Fruit fly (Drosophila melanogaster) whole organism, prepupa: ENCODE measurements around the gene CG12531.

Source experiments
- CG10631 ChIP-seq: fragments of 200-800 bp; sonication (Bioruptor generic); optimal IDR thresholded peaks from 2 replicates; lab custom pipeline; 2016; ENCODE audit warnings: missing biosample characterization, missing genetic modification characterization
- CG10669 ChIP-seq: fragments of 200-800 bp; sonication (Bioruptor generic); optimal IDR thresholded peaks from 3 replicates; lab custom pipeline; 2018; ENCODE audit warnings: missing biosample characterization, mild to moderate bottlenecking, missing genetic modification characterization, moderate library complexity
- CG11294 ChIP-seq: fragments of 200-800 bp; sonication (Bioruptor generic); IDR thresholded peaks from 2 replicates; pipeline ENCODE4 v1.3.6; 2022; ENCODE audit warnings: missing biosample characterization, missing genetic modification characterization
- CG11762 ChIP-seq: fragments of 200-800 bp; sonication (Bioruptor generic); optimal IDR thresholded peaks from 3 replicates; lab custom pipeline; 2016; ENCODE audit warnings: missing biosample characterization, missing genetic modification characterization; ENCODE audit not compliant: insufficient read depth
- CG11902 ChIP-seq: fragments of 200-800 bp; sonication (Bioruptor generic); optimal IDR thresholded peaks from 3 replicates; lab custom pipeline; 2016; ENCODE audit warnings: missing biosample characterization, missing genetic modification characterization
- CG15336 ChIP-seq: fragments of 200-800 bp; sonication (Bioruptor generic); IDR thresholded peaks from 2 replicates; pipeline ENCODE4 v1.3.6; 2022; ENCODE audit warnings: missing biosample characterization, missing genetic modification characterization
- CG1621 ChIP-seq: fragments of 200-800 bp; sonication (Bioruptor generic); optimal IDR thresholded peaks from 3 replicates; lab custom pipeline; 2018; ENCODE audit warnings: missing biosample characterization, mild to moderate bottlenecking, missing genetic modification characterization
- CG16779 ChIP-seq: fragments of 200-800 bp; sonication (Bioruptor generic); optimal IDR thresholded peaks from 3 replicates; lab custom pipeline; 2017; ENCODE audit warnings: missing biosample characterization, mild to moderate bottlenecking, missing genetic modification characterization
- CG3032 ChIP-seq: fragments of 200-800 bp; optimal IDR thresholded peaks from 2 replicates; lab custom pipeline; 2019; ENCODE audit warnings: missing biosample characterization, mild to moderate bottlenecking, missing genetic modification characterization, moderate library complexity
- CG31627 ChIP-seq: fragments of 200-800 bp; sonication (Bioruptor generic); optimal IDR thresholded peaks from 3 replicates; lab custom pipeline; 2016; ENCODE audit warnings: missing biosample characterization, missing genetic modification characterization
- CG32006 ChIP-seq: fragments of 200-800 bp; sonication (Bioruptor generic); optimal IDR thresholded peaks from 3 replicates; lab custom pipeline; 2017; ENCODE audit warnings: missing biosample characterization, mild to moderate bottlenecking, missing genetic modification characterization
- CG3919 ChIP-seq: fragments of 200-800 bp; sonication (Bioruptor generic); optimal IDR thresholded peaks from 3 replicates; lab custom pipeline; 2016; ENCODE audit warnings: missing biosample characterization, missing genetic modification characterization
- CG6163 ChIP-seq: fragments of 200-800 bp; sonication (Bioruptor generic); IDR thresholded peaks from 3 replicates; pipeline ENCODE4 v1.3.6; 2022; ENCODE audit warnings: missing biosample characterization, missing genetic modification characterization
- CG6854 ChIP-seq: fragments of 200-800 bp; sonication (Bioruptor generic); optimal IDR thresholded peaks from 2 replicates; lab custom pipeline; 2017; ENCODE audit warnings: missing biosample characterization, mild to moderate bottlenecking, missing genetic modification characterization
- CG8119 ChIP-seq: fragments of 200-800 bp; sonication (Bioruptor generic); IDR thresholded peaks from 3 replicates; pipeline ENCODE4 v1.3.6; 2022; ENCODE audit warnings: missing biosample characterization, missing genetic modification characterization
- CG8319 ChIP-seq: fragments of 200-800 bp; sonication (Bioruptor generic); optimal IDR thresholded peaks from 3 replicates; lab custom pipeline; 2016; ENCODE audit warnings: missing biosample characterization, missing genetic modification characterization
- Eip75B ChIP-seq: fragments of 200-800 bp; sonication (Bioruptor generic); optimal IDR thresholded peaks from 3 replicates; lab custom pipeline; 2016; ENCODE audit warnings: missing biosample characterization, missing genetic modification characterization
- Eip78C ChIP-seq: fragments of 200-800 bp; sonication (Bioruptor generic); peaks from one replicate; lab custom pipeline; 2016; ENCODE audit warnings: missing biosample characterization, missing genetic modification characterization
- Gug ChIP-seq: fragments of 200-800 bp; sonication (Bioruptor generic); IDR thresholded peaks from 2 replicates; pipeline ENCODE4 v1.3.6; 2022; ENCODE audit warnings: missing biosample characterization, missing genetic modification characterization
- Hr38 ChIP-seq: sonication (Bioruptor generic); optimal IDR thresholded peaks from 2 replicates; lab custom pipeline; 2016; ENCODE audit warnings: missing biosample characterization, missing genetic modification characterization
- Hr39 ChIP-seq: fragments of 200-800 bp; sonication (Bioruptor generic); optimal IDR thresholded peaks from 2 replicates; lab custom pipeline; 2016; ENCODE audit warnings: missing biosample characterization, missing genetic modification characterization
- Lpt ChIP-seq: fragments of 200-800 bp; sonication (Bioruptor generic); optimal IDR thresholded peaks from 3 replicates; lab custom pipeline; 2016; ENCODE audit warnings: missing biosample characterization, missing genetic modification characterization
- Met ChIP-seq: fragments of 200-800 bp; sonication (Bioruptor generic); optimal IDR thresholded peaks from 3 replicates; lab custom pipeline; 2016; ENCODE audit warnings: missing biosample characterization, missing genetic modification characterization
- Sox14 ChIP-seq: fragments of 200-800 bp; sonication (Bioruptor generic); optimal IDR thresholded peaks from 3 replicates; lab custom pipeline; 2016; ENCODE audit warnings: missing biosample characterization, missing genetic modification characterization
- Sox15 ChIP-seq: fragments of 200-800 bp; sonication (Bioruptor generic); optimal IDR thresholded peaks from 3 replicates; lab custom pipeline; 2016; ENCODE audit warnings: missing biosample characterization, missing genetic modification characterization
- acj6 ChIP-seq: fragments of 200-800 bp; sonication (Bioruptor generic); optimal IDR thresholded peaks from 3 replicates; lab custom pipeline; 2016; ENCODE audit warnings: missing biosample characterization, missing genetic modification characterization
- cyc ChIP-seq: fragments of 200-800 bp; sonication (Bioruptor generic); optimal IDR thresholded peaks from 3 replicates; lab custom pipeline; 2016; ENCODE audit warnings: missing biosample characterization, missing genetic modification characterization
- dsx ChIP-seq: fragments of 200-800 bp; optimal IDR thresholded peaks from 3 replicates; lab custom pipeline; 2019; ENCODE audit warnings: missing biosample characterization, mild to moderate bottlenecking, missing genetic modification characterization, moderate library complexity; ENCODE audit not compliant: poor library complexity, severe bottlenecking
- esn ChIP-seq: fragments of 200-800 bp; sonication (Bioruptor generic); optimal IDR thresholded peaks from 2 replicates; lab custom pipeline; 2016; ENCODE audit warnings: missing biosample characterization, mild to moderate bottlenecking, missing genetic modification characterization, moderate library complexity
- fd59A ChIP-seq: fragments of 200-800 bp; sonication (Bioruptor generic); optimal IDR thresholded peaks from 2 replicates; lab custom pipeline; 2017; ENCODE audit warnings: missing biosample characterization, mild to moderate bottlenecking, missing genetic modification characterization, missing genetic modification reagents
- fd85E ChIP-seq: fragments of 200-800 bp; sonication (Bioruptor generic); optimal IDR thresholded peaks from 3 replicates; lab custom pipeline; 2016; ENCODE audit warnings: missing biosample characterization, missing genetic modification characterization
- fkh ChIP-seq: fragments of 200-800 bp; sonication (Bioruptor generic); optimal IDR thresholded peaks from 3 replicates; lab custom pipeline; 2017; ENCODE audit warnings: missing biosample characterization, mild to moderate bottlenecking, missing genetic modification characterization, moderate library complexity
- net ChIP-seq: fragments of 200-800 bp; sonication (Bioruptor generic); optimal IDR thresholded peaks from 3 replicates; lab custom pipeline; 2016; ENCODE audit warnings: missing biosample characterization, missing genetic modification characterization
- salr ChIP-seq, 2 experiments: fragments of 200-800 bp; sonication (Bioruptor generic); optimal IDR thresholded peaks; 3 replicates each; lab custom pipeline; 2016 to 2018; ENCODE audit warnings: missing biosample characterization in 2 of 2, missing genetic modification characterization in 2 of 2, mild to moderate bottlenecking in 1 of 2
- ss ChIP-seq, 2 experiments: fragments of 200-800 bp; sonication (Bioruptor generic); optimal IDR thresholded peaks; 2 replicates in 1 of 2; 3 replicates in 1 of 2; lab custom pipeline; 2017 to 2018; ENCODE audit warnings: mild to moderate bottlenecking in 2 of 2, missing biosample characterization in 2 of 2, missing genetic modification characterization in 2 of 2, moderate library complexity in 1 of 2
- topi ChIP-seq: fragments of 200-800 bp; sonication (Bioruptor generic); optimal IDR thresholded peaks from 3 replicates; lab custom pipeline; 2016; ENCODE audit warnings: missing biosample characterization, missing genetic modification characterization
- vri ChIP-seq: fragments of 200-800 bp; sonication (Bioruptor generic); optimal IDR thresholded peaks from 3 replicates; lab custom pipeline; 2016; ENCODE audit warnings: missing biosample characterization, mild to moderate bottlenecking, missing genetic modification characterization

The CG12531 gene

dm6 chrX:19694792-19695558, 23.7 kb upstream of the CG12531 start, which contains the start of gene CG14229 (continued):
- TF ChIP-seq CG10631 (GFP tag; lab: Kevin White, UChicago) (peak; percentile 14), CG6854 (no peak), CG11902 (GFP tag; lab: Kevin White, UChicago) (no peak), vri (GFP tag; lab: Kevin White, UChicago) (no peak), Hr38 (GFP tag; lab: Kevin White, UChicago) (no peak), CG31627 (GFP tag; lab: Kevin White, UChicago) (peak; percentile 45), fkh (GFP tag; lab: Kevin White, UChicago) (no peak), esn (GFP tag; lab: Kevin White, UChicago) (peak; percentile 28), CG8319 (no peak), Lpt (no peak), CG3919 (GFP tag; lab: Kevin White, UChicago) (no peak), CG3032 (no peak), CG11762 (no peak), CG32006 (GFP tag; lab: Kevin White, UChicago) (peak; percentile 43), salr (GFP tag; optimal IDR thresholded peaks at IDR 0.05; lab: Kevin White, UChicago) (no peak), Gug (peak; percentile 38), ss (GFP tag; optimal IDR thresholded peaks at IDR 0.05; lab: Kevin White, UChicago) (no peak), CG15336 (peak; percentile 61), net (GFP tag; lab: Kevin White, UChicago) (no peak), Eip78C (GFP tag; lab: Kevin White, UChicago) (peak; percentile 76), CG10669 (peak; percentile 5), CG8119 (GFP tag; lab: Robert Waterston, UW) (peak; percentile 35; the same call in 1 of the 3 replicates), dsx (GFP tag; lab: Kevin White, UChicago) (no peak), CG11294 (no peak), CG1621 (tag; lab: Kevin White, UChicago) (no peak), fd59A (GFP tag; lab: Kevin White, UChicago) (no peak), Met (GFP tag; lab: Kevin White, UChicago) (peak; percentile 29), fd85E (no peak), CG16779 (tag; lab: Kevin White, UChicago) (no peak)

dm6 chrX:19696845-19697244, 21.9 kb upstream of the CG12531 start, which contains the start of gene Cdc42:
Cdc42 (plus strand) TSS chrX:19697091.
- TF ChIP-seq CG1621 (tag; lab: Kevin White, UChicago) (peak; percentile 35), CG6163 (GFP tag; lab: Robert Waterston, UW) (0 out of 3 replicates have a peak, but pooled peaks have one; percentile 32), Eip75B (GFP tag; lab: Kevin White, UChicago) (no peak)

dm6 chrX:19697255-19697877, 21.4 kb upstream of the CG12531 start:
- peak; percentile 30 to 55 for TF ChIP-seq ss (GFP tag; optimal IDR thresholded peaks at IDR 0.05; lab: Kevin White, UChicago)
- peak; percentile 63 for TF ChIP-seq CG1621 (tag; lab: Kevin White, UChicago)
- peak; percentile 31 for TF ChIP-seq topi (GFP tag; lab: Kevin White, UChicago)
- 0 out of 3 replicates have a peak, but pooled peaks have one; percentile 24 for TF ChIP-seq CG6163 (GFP tag; lab: Robert Waterston, UW)
- TF ChIP-seq Hr38 (GFP tag; lab: Kevin White, UChicago), result no peak
- no peak for TF ChIP-seq CG3032
- peak; percentile 10 for TF ChIP-seq CG6854
- TF ChIP-seq CG11762, result no peak
- peak; percentile 48 for TF ChIP-seq Sox14 (GFP tag; lab: Kevin White, UChicago)
- TF ChIP-seq cyc (GFP tag; lab: Kevin White, UChicago), result no peak
- no peak for TF ChIP-seq acj6 (GFP tag; lab: Kevin White, UChicago)
- peak; percentile 60 for TF ChIP-seq Eip78C (GFP tag; lab: Kevin White, UChicago)
- no peak for TF ChIP-seq dsx (GFP tag; lab: Kevin White, UChicago)
- no peak for TF ChIP-seq CG11902 (GFP tag; lab: Kevin White, UChicago)
- TF ChIP-seq CG15336, result no peak
- TF ChIP-seq Sox15, result no peak
- no peak for TF ChIP-seq net (GFP tag; lab: Kevin White, UChicago)
- TF ChIP-seq CG10669, result no peak
- no peak for TF ChIP-seq Hr39 (GFP tag; lab: Kevin White, UChicago)
- peak; percentile 21 for TF ChIP-seq esn (GFP tag; lab: Kevin White, UChicago)
